Fruit fly (Drosophila melanogaster): Measurements from ENCODE around the gene cype.

Gene cype

dm6 chr2L:5296672-5297288 lies 30.2 kb upstream of the cype start (continued):
- 0 out of 3 replicates have a peak, but pooled peaks have one; percentile 52 for TF ChIP-seq eg (GFP tag; IDR thresholded peaks at IDR 0.05)
- peak; percentile 63 for TF ChIP-seq CG31627 (GFP tag; optimal IDR thresholded peaks at IDR 0.05)
- peak; percentile 79 for TF ChIP-seq Sox14 (GFP tag; optimal IDR thresholded peaks at IDR 0.05)
- TF ChIP-seq dsx (GFP tag; optimal IDR thresholded peaks at IDR 0.05; ENCODE audit: poor library complexity, severe bottlenecking) = peak; percentile 89
- TF ChIP-seq CG3032 (tag; optimal IDR thresholded peaks at IDR 0.05) = peak; percentile 93
- peak; percentile 80 for TF ChIP-seq topi (GFP tag; optimal IDR thresholded peaks at IDR 0.05)
- TF ChIP-seq CG11762 (GFP tag; optimal IDR thresholded peaks at IDR 0.05; ENCODE audit: insufficient read depth) = peak; percentile 86
- TF ChIP-seq CG6163 (GFP tag; IDR thresholded peaks at IDR 0.05) = peak; percentile 76
- TF ChIP-seq Smox (GFP tag; optimal IDR thresholded peaks at IDR 0.05) = peak; percentile 63

- TF ChIP-seq CG3919 (GFP tag; optimal IDR thresholded peaks at IDR 0.05) (peak; percentile 76), salr (GFP tag; optimal IDR thresholded peaks at IDR 0.05) (no peak), CG1621 (tag; optimal IDR thresholded peaks at IDR 0.05) (no peak), CG9139 (GFP tag; optimal IDR thresholded peaks at IDR 0.05) (no peak), CG4318 (GFP tag; optimal IDR thresholded peaks at IDR 0.05) (peak; percentile 35), CG6792 (GFP tag; optimal IDR thresholded peaks at IDR 0.05) (peak; percentile 78), Sox14 (GFP tag; optimal IDR thresholded peaks at IDR 0.05) (peak; percentile 85), ss (GFP tag; optimal IDR thresholded peaks at IDR 0.05) (no peak), fd85E (GFP tag; optimal IDR thresholded peaks at IDR 0.05) (peak; percentile 25), CG11762 (GFP tag; optimal IDR thresholded peaks at IDR 0.05; ENCODE audit: insufficient read depth) (peak; percentile 53), CG7368 (GFP tag; optimal IDR thresholded peaks at IDR 0.05) (peak; percentile 48), Hr39 (GFP tag; optimal IDR thresholded peaks at IDR 0.05) (peak; percentile 93), svp (GFP tag) (peak; percentile 98), OdsH (GFP tag; optimal IDR thresholded peaks at IDR 0.05) (peak; percentile 78), Met (GFP tag; optimal IDR thresholded peaks at IDR 0.05) (peak; percentile 95), CG11294 (GFP tag; IDR thresholded peaks at IDR 0.05) (no peak), CG6276 (GFP tag; optimal IDR thresholded peaks at IDR 0.05) (peak; percentile 44), Hr4 (GFP tag; optimal IDR thresholded peaks at IDR 0.05) (peak; percentile 21), Hr38 (GFP tag; optimal IDR thresholded peaks at IDR 0.05) (no peak), eg (GFP tag; IDR thresholded peaks at IDR 0.05) (peak; percentile 52; the same call in 2 of the 3 replicates), CG10631 (GFP tag; optimal IDR thresholded peaks at IDR 0.05) (no peak), Gug (GFP tag; IDR thresholded peaks at IDR 0.05) (no peak), CG16779 (tag; optimal IDR thresholded peaks at IDR 0.05) (no peak), dac (GFP tag; optimal IDR thresholded peaks at IDR 0.05) (peak; percentile 36), CG31627 (GFP tag; optimal IDR thresholded peaks at IDR 0.05) (peak; percentile 94), acj6 (GFP tag; optimal IDR thresholded peaks at IDR 0.05) (peak; percentile 80), CG6854 (GFP tag; optimal IDR thresholded peaks at IDR 0.05) (peak; percentile 91), CG3032 (tag; optimal IDR thresholded peaks at IDR 0.05) (no peak), esn (GFP tag; optimal IDR thresholded peaks at IDR 0.05) (peak; percentile 96), CG11902 (GFP tag; optimal IDR thresholded peaks at IDR 0.05) (peak; percentile 81), topi (GFP tag; optimal IDR thresholded peaks at IDR 0.05) (peak; percentile 93), vri (GFP tag; optimal IDR thresholded peaks at IDR 0.05) (no peak), Blimp-1 (GFP tag; optimal IDR thresholded peaks at IDR 0.05) (peak; percentile 93), fd59A (GFP tag; optimal IDR thresholded peaks at IDR 0.05) (no peak), fkh (GFP tag; optimal IDR thresholded peaks at IDR 0.05) (no peak), cyc (GFP tag; optimal IDR thresholded peaks at IDR 0.05) (peak; percentile 94), CG8632 (GFP tag; optimal IDR thresholded peaks at IDR 0.05) (peak; percentile 77), CG34406 (GFP tag; optimal IDR thresholded peaks at IDR 0.05) (peak; percentile 81), CG8319 (GFP tag; optimal IDR thresholded peaks at IDR 0.05) (peak; percentile 54), Sox15 (GFP tag; optimal IDR thresholded peaks at IDR 0.05) (peak; percentile 71), Lpt (GFP tag; optimal IDR thresholded peaks at IDR 0.05) (no peak), CG8119 (GFP tag; IDR thresholded peaks at IDR 0.05) (peak; percentile 51; the same call in 1 of the 3 replicates), Eip93F (GFP tag; optimal IDR thresholded peaks at IDR 0.05) (peak; percentile 84), CG6163 (GFP tag; IDR thresholded peaks at IDR 0.05) (peak; percentile 72)
These were observed 29.6 kb upstream of the cype start for dm6 chr2L:5297289-5297960.
